Fruit fly (Drosophila melanogaster): ENCODE data around the gene CG15771.

CG15771 gene

dm6 chrX:5745840-5746815 is 9.2 kb upstream of the CG15771 start (continued):
- TF ChIP-seq CG14014 (GFP tag; IDR thresholded peaks at IDR 0.05) (peak; percentile 85), CG10431 (GFP tag; optimal IDR thresholded peaks at IDR 0.05) (peak; percentile 37), ash1 (GFP tag; optimal IDR thresholded peaks at IDR 0.05) (no peak), CG14441 (GFP tag; IDR thresholded peaks at IDR 0.05) (peak; percentile 80), D (optimal IDR thresholded peaks at IDR 0.05) (no peak), D (GFP tag; optimal IDR thresholded peaks at IDR 0.05) (peak; percentile 70), Taf1 (GFP tag; IDR thresholded peaks at IDR 0.05) (peak; percentile 58), Kr (GFP tag; optimal IDR thresholded peaks at IDR 0.05) (no peak), Dip3 (GFP tag; optimal IDR thresholded peaks at IDR 0.05) (peak; percentile 80), Dp (GFP tag; optimal IDR thresholded peaks at IDR 0.05) (peak; percentile 81), ci (GFP tag; IDR thresholded peaks at IDR 0.05) (peak; percentile 91), CG3065 (GFP tag; optimal IDR thresholded peaks at IDR 0.05) (no peak), CG17361 (GFP tag; IDR thresholded peaks at IDR 0.05) (peak; percentile 66; the same call in 2 of the 3 replicates), sc (optimal IDR thresholded peaks at IDR 0.05) (no peak), sc (GFP tag; optimal IDR thresholded peaks at IDR 0.05) (peak; percentile 18), run (tag; optimal IDR thresholded peaks at IDR 0.05) (peak; percentile 29), CG10366 (GFP tag; IDR thresholded peaks at IDR 0.05) (peak; percentile 80), sr (GFP tag; IDR thresholded peaks at IDR 0.05) (peak; percentile 36; the same call in 1 of the 3 replicates), CG10147 (GFP tag; optimal IDR thresholded peaks at IDR 0.05) (no peak), CG17612 (GFP tag; IDR thresholded peaks at IDR 0.05) (peak; percentile 42; the same call in 1 of the 2 replicates), Bdp1 (GFP tag; optimal IDR thresholded peaks at IDR 0.05) (peak; percentile 47), Hmx (GFP tag; optimal IDR thresholded peaks at IDR 0.05) (peak; percentile 5), so (GFP tag; IDR thresholded peaks at IDR 0.05) (peak; percentile 83), CG4360 (GFP tag; IDR thresholded peaks at IDR 0.05) (peak; percentile 52), CG2875 (GFP tag; optimal IDR thresholded peaks at IDR 0.05) (peak; percentile 28), CG1024 (GFP tag; IDR thresholded peaks at IDR 0.05) (peak; percentile 54), Hmr (GFP tag; optimal IDR thresholded peaks at IDR 0.05) (peak; percentile 76), CG6765 (GFP tag; optimal IDR thresholded peaks at IDR 0.05) (peak; percentile 54), CG11560 (tag; IDR thresholded peaks at IDR 0.05) (peak; percentile 46; the same call in 1 of the 3 replicates), Dfd (GFP tag; optimal IDR thresholded peaks at IDR 0.05) (no peak), CG10321 (GFP tag; IDR thresholded peaks at IDR 0.05) (peak; percentile 56; the same call in 1 of the 2 replicates), CG2116 (GFP tag; optimal IDR thresholded peaks at IDR 0.05) (peak; percentile 98), Elba2 (GFP tag; optimal IDR thresholded peaks at IDR 0.05) (no peak), D19A (tag; optimal IDR thresholded peaks at IDR 0.05) (peak; percentile 53), gt (GFP tag; IDR thresholded peaks at IDR 0.05) (0 out of 2 replicates have a peak, but pooled peaks have one; percentile 22), en (GFP tag; optimal IDR thresholded peaks at IDR 0.05) (peak; percentile 18), Ets97D (GFP tag; optimal IDR thresholded peaks at IDR 0.05) (peak; percentile 23), HmgZ (tag; optimal IDR thresholded peaks at IDR 0.05) (peak; percentile 49), CG11696 (GFP tag; IDR thresholded peaks at IDR 0.05) (peak; percentile 71), CG8924 (tag; optimal IDR thresholded peaks at IDR 0.05) (peak; percentile 59), Ada2b (GFP tag; IDR thresholded peaks at IDR 0.05) (peak; percentile 74), NFAT (GFP tag; IDR thresholded peaks at IDR 0.05) (peak; percentile 83), CG4404 (GFP tag; IDR thresholded peaks at IDR 0.05) (peak; percentile 66), CG33557 (GFP tag; optimal IDR thresholded peaks at IDR 0.05) (peak; percentile 44), Nf-YC (tag; optimal IDR thresholded peaks at IDR 0.05) (peak; percentile 68), CG6689 (GFP tag; IDR thresholded peaks at IDR 0.05) (peak; percentile 71), CG10267 (tag; optimal IDR thresholded peaks at IDR 0.05) (peak; percentile 23), unc-4 (GFP tag; IDR thresholded peaks at IDR 0.05; ENCODE audit: partially characterized antibody) (peak; percentile 15; the same call in 1 of the 2 replicates), B-H1 (GFP tag; IDR thresholded peaks at IDR 0.05) (peak; percentile 61), lmd (GFP tag; IDR thresholded peaks at IDR 0.05) (peak; percentile 72)

All from whole organism, embryonic.